Worm (Caenorhabditis elegans) whole organism, L4/young adult: ENCODE results near the gene ZK945.6.

Source experiments
- W03F9.2 ChIP-seq: fragments of 150-350 bp; optimal IDR thresholded peaks from 2 replicates; lab custom pipeline; 2014; ENCODE audit warnings: missing biosample characterization, missing genetic modification characterization
- dao-5 ChIP-seq: sonication (generic microtip); optimal IDR thresholded peaks from 2 replicates; lab custom pipeline; 2016; ENCODE audit warnings: missing genotype, missing genetic modification characterization, moderate library complexity, missing compliant biosample characterization
- him-1 ChIP-seq: sonication (generic microtip); optimal IDR thresholded peaks from 2 replicates; lab custom pipeline; 2016; ENCODE audit warnings: missing genotype, missing genetic modification reagents, missing genetic modification characterization, missing compliant biosample characterization

Gene ZK945.6

ce11 chrII:10065472-10065871, 41.3 kb downstream of the ZK945.6 start:
- no peak for TF ChIP-seq him-1
- TF ChIP-seq dao-5 (tag; lab: Kevin White, UChicago): no peak
- TF ChIP-seq W03F9.2 (tag; lab: Kevin White, UChicago): no peak

- TF ChIP-seq dao-5 (tag; lab: Kevin White, UChicago) (no peak), him-1 (no peak), W03F9.2 (tag; lab: Kevin White, UChicago) (no peak)
Measured at ce11 chrII:10060508-10060907, 46.3 kb downstream of the ZK945.6 start, which contains the start of gene stg-1. stg-1 (minus strand) TSS chrII:10060660.

- TF ChIP-seq dao-5 (tag; lab: Kevin White, UChicago) (no peak), W03F9.2 (tag; lab: Kevin White, UChicago) (no peak), him-1 (no peak)
Measured at ce11 chrII:10056545-10057038, 50.2 kb downstream of the ZK945.6 start, which contains the start of gene C18D1.2. C18D1.2 (plus strand) TSS chrII:10056988.
